Fruit fly (Drosophila melanogaster): ENCODE measurements around the gene CG14322.

DNA sequence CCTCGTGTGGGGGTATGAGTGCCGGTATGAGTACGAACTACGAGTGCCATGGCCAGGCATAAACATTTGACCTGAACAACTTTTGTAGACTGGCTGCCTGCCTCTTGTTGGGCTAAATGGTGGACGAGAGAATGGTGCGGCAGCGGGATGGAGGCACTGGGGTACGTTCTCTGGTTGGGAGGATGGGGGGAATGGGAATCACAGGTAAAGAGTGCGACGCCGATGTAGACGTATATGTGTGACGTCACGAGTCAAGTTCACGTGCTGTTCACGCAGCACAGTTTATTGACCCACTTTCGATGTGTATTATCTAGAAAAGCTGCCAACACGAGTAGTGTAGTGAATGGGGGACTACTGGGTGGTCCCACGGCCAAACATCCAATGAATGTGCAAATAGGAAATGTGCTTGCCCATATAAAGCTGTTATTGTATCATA, 59.5 kb downstream of the CG14322 start:
- TF ChIP-seq CrebA (GFP tag; optimal IDR thresholded peaks at IDR 0.05; ENCODE audit: borderline replicate concordance) (no peak), h (GFP tag; optimal IDR thresholded peaks at IDR 0.05) (no peak), foxo (GFP tag; optimal IDR thresholded peaks at IDR 0.05) (no peak), br (GFP tag; optimal IDR thresholded peaks at IDR 0.05) (no peak), Rel (GFP tag; optimal IDR thresholded peaks at IDR 0.05) (no peak), Rel (tag; optimal IDR thresholded peaks at IDR 0.05) (no peak), usp (GFP tag; optimal IDR thresholded peaks at IDR 0.05) (no peak), pan (optimal IDR thresholded peaks at IDR 0.05) (no peak), lola (GFP tag; optimal IDR thresholded peaks at IDR 0.05) (no peak), sage (GFP tag; optimal IDR thresholded peaks at IDR 0.05) (no peak), CG32264 (GFP tag; optimal IDR thresholded peaks at IDR 0.05) (no peak), psq (GFP tag; optimal IDR thresholded peaks at IDR 0.05) (no peak), dsf (GFP tag; optimal IDR thresholded peaks at IDR 0.05; ENCODE audit: borderline replicate concordance) (no peak), Mio (GFP tag; optimal IDR thresholded peaks at IDR 0.05) (no peak)
